Worm (Caenorhabditis elegans) whole organism, mixed stage, embryonic: ENCODE results near the gene Y38H6C.23.
"Not testable (repeated sequence)": the region's sequence is repeated elsewhere in the genome, so short reads cannot be mapped to it uniquely, and the experiment has no call there.

Experiments
- M03D4.4 ChIP-seq: sonication (generic microtip); optimal IDR thresholded peaks from 2 replicates; lab custom pipeline; 2017; ENCODE audit warnings: mild to moderate bottlenecking, missing genetic modification characterization, missing compliant biosample characterization
- bed-3 ChIP-seq: fragments of 200-800 bp; sonication (Bioruptor generic); optimal IDR thresholded peaks from 3 replicates; lab custom pipeline; 2018; ENCODE audit warnings: mild to moderate bottlenecking, missing genetic modification characterization, moderate library complexity, missing compliant biosample characterization
- blmp-1 ChIP-seq: fragments of 150-350 bp; optimal IDR thresholded peaks from 2 replicates; lab custom pipeline; 2014; ENCODE audit warnings: missing biosample characterization, missing genetic modification characterization
- ceh-43 ChIP-seq: fragments of 200-800 bp; sonication (Bioruptor generic); optimal IDR thresholded peaks from 2 replicates; lab custom pipeline; 2018; ENCODE audit warnings: mild to moderate bottlenecking, missing genetic modification characterization, moderate library complexity, missing compliant biosample characterization
- ceh-83 ChIP-seq: fragments of 200-800 bp; sonication (Bioruptor generic); optimal IDR thresholded peaks from 2 replicates; lab custom pipeline; 2018; ENCODE audit warnings: mild to moderate bottlenecking, missing genetic modification characterization, missing compliant biosample characterization
- ces-1 ChIP-seq: fragments of 150-350 bp; optimal IDR thresholded peaks from 2 replicates; lab custom pipeline; 2014; ENCODE audit warnings: missing biosample characterization, missing genetic modification reagents, missing genetic modification characterization
- cnd-1 ChIP-seq: fragments of 200-800 bp; sonication (Bioruptor generic); optimal IDR thresholded peaks from 2 replicates; lab custom pipeline; 2018; ENCODE audit warnings: mild to moderate bottlenecking, missing genetic modification characterization, missing compliant biosample characterization
- drap-1 ChIP-seq: fragments of 200-800 bp; sonication (Bioruptor generic); optimal IDR thresholded peaks from 3 replicates; lab custom pipeline; 2018; ENCODE audit warnings: mild to moderate bottlenecking, missing genetic modification characterization, missing compliant biosample characterization
- elt-1 ChIP-seq: sonication (generic microtip); optimal IDR thresholded peaks from 2 replicates; lab custom pipeline; 2017; ENCODE audit warnings: missing genetic modification characterization, mild to moderate bottlenecking, missing compliant biosample characterization, antibody characterized with exemption, moderate library complexity, borderline replicate concordance; ENCODE audit not compliant: insufficient read depth
- elt-3 ChIP-seq: fragments of 150-350 bp; optimal IDR thresholded peaks from 2 replicates; lab custom pipeline; 2014; ENCODE audit warnings: missing biosample characterization, missing genetic modification characterization
- flh-1 ChIP-seq: fragments of 200-800 bp; sonication (Bioruptor generic); optimal IDR thresholded peaks from 2 replicates; lab custom pipeline; 2018; ENCODE audit warnings: mild to moderate bottlenecking, missing genetic modification characterization, moderate library complexity, missing compliant biosample characterization
- ham-2 ChIP-seq: fragments of 200-800 bp; sonication (Bioruptor generic); optimal IDR thresholded peaks from 2 replicates; lab custom pipeline; 2018; ENCODE audit warnings: mild to moderate bottlenecking, missing genetic modification characterization, missing compliant biosample characterization
- hlh-1 ChIP-seq: fragments of 150-350 bp; optimal IDR thresholded peaks from 2 replicates; lab custom pipeline; 2014; ENCODE audit warnings: missing biosample characterization, missing genetic modification reagents, missing genetic modification characterization
- lin-13 ChIP-seq: fragments of 150-350 bp; optimal IDR thresholded peaks from 2 replicates; lab custom pipeline; 2014; ENCODE audit warnings: missing biosample characterization, missing genetic modification characterization
- lin-32 ChIP-seq: fragments of 200-800 bp; sonication (Bioruptor generic); optimal IDR thresholded peaks from 2 replicates; lab custom pipeline; 2018; ENCODE audit warnings: mild to moderate bottlenecking, missing genetic modification characterization, missing compliant biosample characterization
- lsy-2 ChIP-seq: fragments of 150-350 bp; optimal IDR thresholded peaks from 2 replicates; lab custom pipeline; 2014; ENCODE audit warnings: missing biosample characterization, missing genetic modification characterization
- mab-5 ChIP-seq: fragments of 150-350 bp; optimal IDR thresholded peaks from 2 replicates; lab custom pipeline; 2014; ENCODE audit warnings: missing biosample characterization, missing genetic modification characterization
- mep-1 ChIP-seq: fragments of 150-350 bp; optimal IDR thresholded peaks from 2 replicates; lab custom pipeline; 2017; ENCODE audit warnings: missing biosample characterization, missing genetic modification reagents, missing genetic modification characterization, inconsistent platforms
- mls-2 ChIP-seq: sonication (generic microtip); optimal IDR thresholded peaks from 2 replicates; lab custom pipeline; 2016; ENCODE audit warnings: mild to moderate bottlenecking, missing genetic modification characterization, moderate library complexity, missing compliant biosample characterization
- nhr-2 ChIP-seq: fragments of 150-350 bp; optimal IDR thresholded peaks from 2 replicates; lab custom pipeline; 2014; ENCODE audit warnings: missing biosample characterization, missing genetic modification characterization
- nhr-237 ChIP-seq: fragments of 150-350 bp; optimal IDR thresholded peaks from 2 replicates; lab custom pipeline; 2014; ENCODE audit warnings: missing biosample characterization, missing genetic modification characterization
- nhr-76 ChIP-seq: sonication (generic microtip); optimal IDR thresholded peaks from 2 replicates; lab custom pipeline; 2017; ENCODE audit warnings: missing biosample characterization, missing genetic modification characterization
- pha-4 ChIP-seq: fragments of 150-350 bp; optimal IDR thresholded peaks from 2 replicates; lab custom pipeline; 2018; ENCODE audit warnings: missing biosample characterization, missing genetic modification reagents, missing genetic modification characterization
- sem-2 ChIP-seq: fragments of 200-800 bp; sonication (Bioruptor generic); optimal IDR thresholded peaks from 2 replicates; lab custom pipeline; 2018; ENCODE audit warnings: mild to moderate bottlenecking, missing genetic modification characterization, missing compliant biosample characterization
- sptf-1 ChIP-seq: sonication (generic microtip); optimal IDR thresholded peaks from 2 replicates; lab custom pipeline; 2017; ENCODE audit warnings: mild to moderate bottlenecking, missing genetic modification characterization, moderate library complexity, missing compliant biosample characterization
- tbx-8 ChIP-seq: fragments of 200-800 bp; sonication (Bioruptor generic); optimal IDR thresholded peaks from 2 replicates; lab custom pipeline; 2018; ENCODE audit warnings: mild to moderate bottlenecking, missing genetic modification characterization, moderate library complexity, missing compliant biosample characterization
- unc-120 ChIP-seq: sonication (generic microtip); optimal IDR thresholded peaks from 2 replicates; lab custom pipeline; 2017; ENCODE audit warnings: missing genetic modification characterization, missing compliant biosample characterization; ENCODE audit not compliant: poor library complexity, severe bottlenecking
- unc-39 ChIP-seq: fragments of 150-350 bp; optimal IDR thresholded peaks from 2 replicates; lab custom pipeline; 2014; ENCODE audit warnings: missing biosample characterization, missing genetic modification characterization
- unc-62 ChIP-seq: fragments of 150-350 bp; optimal IDR thresholded peaks from 2 replicates; lab custom pipeline; 2014; ENCODE audit warnings: missing biosample characterization, missing genetic modification reagents, missing genetic modification characterization
- zip-8 ChIP-seq: fragments of 150-350 bp; optimal IDR thresholded peaks from 2 replicates; lab custom pipeline; 2014; ENCODE audit warnings: missing biosample characterization, missing genetic modification characterization

Y38H6C.23 gene

ce11 chrV:20579534-20579933 is 23.4 kb upstream of the Y38H6C.23 start, which contains the start of gene F26F2.8:
Gene F26F2.8, plus strand, starts transcription at chrV:20579546.
- TF ChIP-seq nhr-237 (tag; lab: Kevin White, UChicago) (no peak), zip-8 (tag; lab: Kevin White, UChicago) (no peak), hlh-1 (no peak), elt-3 (no peak), lin-32 (GFP tag; lab: Kevin White, UChicago) (no peak), mls-2 (no peak), ceh-83 (GFP tag; lab: Kevin White, UChicago) (no peak), lsy-2 (no peak), drap-1 (GFP tag; lab: Kevin White, UChicago) (no peak), bed-3 (GFP tag; lab: Kevin White, UChicago) (no peak), M03D4.4 (tag; lab: Kevin White, UChicago) (no peak), pha-4 (tag; lab: Kevin White, UChicago) (no peak), ceh-43 (no peak), cnd-1 (tag; lab: Kevin White, UChicago) (no peak), unc-39 (tag; lab: Kevin White, UChicago) (no peak), sem-2 (GFP tag; lab: Kevin White, UChicago) (no peak), tbx-8 (GFP tag; lab: Kevin White, UChicago) (no peak)

- TF ChIP-seq flh-1 (GFP tag; lab: Kevin White, UChicago) (no peak), ceh-83 (GFP tag; lab: Kevin White, UChicago) (no peak), blmp-1 (no peak), mep-1 (no peak), unc-62 (GFP tag; lab: Kevin White, UChicago) (no peak), sptf-1 (tag; lab: Kevin White, UChicago) (no peak), bed-3 (GFP tag; lab: Kevin White, UChicago) (no peak)
These were observed 18.7 kb upstream of the Y38H6C.23 start for ce11 chrV:20574872-20575271.

- TF ChIP-seq unc-62 (GFP tag; lab: Kevin White, UChicago): no peak
These were observed 18.2 kb upstream of the Y38H6C.23 start, which contains the start of gene clec-263 for ce11 chrV:20574314-20574713. Gene clec-263, plus strand, starts transcription at chrV:20574614.

- TF ChIP-seq blmp-1 (no peak), lin-13 (no peak), ces-1 (GFP tag; lab: Kevin White, UChicago) (no peak), unc-39 (tag; lab: Kevin White, UChicago) (no peak), ceh-43 (no peak), mab-5 (tag; lab: Kevin White, UChicago) (no peak), drap-1 (GFP tag; lab: Kevin White, UChicago) (no peak), nhr-237 (tag; lab: Kevin White, UChicago) (no peak), elt-3 (no peak), cnd-1 (tag; lab: Kevin White, UChicago) (no peak)
These were observed 17.2 kb upstream of the Y38H6C.23 start, which contains the start of gene F26F2.5 for ce11 chrV:20573392-20573791. Gene F26F2.5, plus strand, starts transcription at chrV:20573692.

- not testable (repeated sequence) for TF ChIP-seq ceh-83 (GFP tag; lab: Kevin White, UChicago); mls-2; nhr-2
These were observed 12.8 kb upstream of the Y38H6C.23 start, which contains the start of gene F26F2.4 for ce11 chrV:20568995-20569394. Gene F26F2.4, plus strand, starts transcription at chrV:20569295.

- TF ChIP-seq elt-1 (tag; lab: Kevin White, UChicago) (no peak), sptf-1 (tag; lab: Kevin White, UChicago) (no peak), nhr-237 (tag; lab: Kevin White, UChicago) (no peak), mab-5 (tag; lab: Kevin White, UChicago) (no peak), ham-2 (GFP tag; lab: Kevin White, UChicago) (no peak), M03D4.4 (tag; lab: Kevin White, UChicago) (no peak), flh-1 (GFP tag; lab: Kevin White, UChicago) (no peak), lsy-2 (no peak), zip-8 (tag; lab: Kevin White, UChicago) (no peak), nhr-76 (tag; lab: Kevin White, UChicago) (no peak), blmp-1 (no peak), unc-120 (no peak), ces-1 (GFP tag; lab: Kevin White, UChicago) (no peak), lin-13 (no peak), elt-3 (no peak), unc-62 (GFP tag; lab: Kevin White, UChicago) (no peak)
These were observed 10.3 kb upstream of the Y38H6C.23 start, which contains the start of gene F26F2.3 for ce11 chrV:20566454-20566853. Gene F26F2.3, minus strand, starts transcription at chrV:20566554.
